Fruit fly (Drosophila melanogaster): ENCODE data around the gene CG14204.

Gene CG14204

dm6 chrX:19604997-19605396 is 21.6 kb downstream of the CG14204 start, which contains the start of gene CG14207 (continued):
- TF ChIP-seq BEAF-32 (GFP tag; optimal IDR thresholded peaks at IDR 0.05) (peak; percentile 61), CG7271 (tag; optimal IDR thresholded peaks at IDR 0.05) (no peak), CG6813 (GFP tag; optimal IDR thresholded peaks at IDR 0.05) (no peak), Tbp (GFP tag; optimal IDR thresholded peaks at IDR 0.05) (no peak), CG17361 (GFP tag; IDR thresholded peaks at IDR 0.05) (0 out of 3 replicates have a peak, but pooled peaks have one; percentile 19), CG5180 (GFP tag; optimal IDR thresholded peaks at IDR 0.05) (peak; percentile 12), CG13296 (GFP tag; optimal IDR thresholded peaks at IDR 0.05) (peak; percentile 40), CG1832 (GFP tag; optimal IDR thresholded peaks at IDR 0.05) (no peak), CG8290 (GFP tag; optimal IDR thresholded peaks at IDR 0.05) (no peak), CG8290 (tag; optimal IDR thresholded peaks at IDR 0.05) (peak in 1 of 2 experiments; percentile 63), NFAT (GFP tag; IDR thresholded peaks at IDR 0.05) (peak; percentile 23; the same call in 1 of the 2 replicates), pnt (GFP tag; optimal IDR thresholded peaks at IDR 0.05) (no peak), MTF-1 (GFP tag; optimal IDR thresholded peaks at IDR 0.05; ENCODE audit: borderline replicate concordance) (peak; percentile 9), hth (optimal IDR thresholded peaks at IDR 0.05) (no peak), psq (GFP tag; optimal IDR thresholded peaks at IDR 0.05) (no peak), eyg (GFP tag; optimal IDR thresholded peaks at IDR 0.05) (peak; percentile 8), ro (GFP tag; IDR thresholded peaks at IDR 0.05) (no peak), CG10565 (GFP tag; optimal IDR thresholded peaks at IDR 0.05) (no peak), CG14860 (GFP tag; IDR thresholded peaks at IDR 0.05; ENCODE audit: partially characterized antibody) (peak; percentile 68), ssp (GFP tag; IDR thresholded peaks at IDR 0.05) (no peak), CG32532 (GFP tag; IDR thresholded peaks at IDR 0.05) (peak; percentile 9; the same call in 1 of the 2 replicates), CG1233 (GFP tag; optimal IDR thresholded peaks at IDR 0.05) (no peak), ems (GFP tag; optimal IDR thresholded peaks at IDR 0.05) (peak; percentile 5), Blimp-1 (GFP tag; optimal IDR thresholded peaks at IDR 0.05) (no peak), CG12071 (GFP tag; optimal IDR thresholded peaks at IDR 0.05) (peak; percentile 36), CG10366 (GFP tag; IDR thresholded peaks at IDR 0.05) (no peak), CG34224 (GFP tag; IDR thresholded peaks at IDR 0.05; ENCODE audit: partially characterized antibody) (peak; percentile 73), ranshi (GFP tag; IDR thresholded peaks at IDR 0.05) (no peak), Sin3A (optimal IDR thresholded peaks at IDR 0.05) (no peak), dan (GFP tag; IDR thresholded peaks at IDR 0.05) (no peak), tna (GFP tag; IDR thresholded peaks at IDR 0.05; ENCODE audit: partially characterized antibody) (peak; percentile 88), Usf (GFP tag; optimal IDR thresholded peaks at IDR 0.05) (no peak), Antp (GFP tag; optimal IDR thresholded peaks at IDR 0.05) (no peak), tap (tag; optimal IDR thresholded peaks at IDR 0.05) (no peak), CG10321 (GFP tag; IDR thresholded peaks at IDR 0.05) (no peak), CG33557 (GFP tag; optimal IDR thresholded peaks at IDR 0.05) (no peak), CG13287 (GFP tag; IDR thresholded peaks at IDR 0.05; ENCODE audit: partially characterized antibody) (peak; percentile 80), jumu (GFP tag; optimal IDR thresholded peaks at IDR 0.05) (no peak), mirr (GFP tag; optimal IDR thresholded peaks at IDR 0.05) (peak; percentile 8), Fer3 (tag; optimal IDR thresholded peaks at IDR 0.05) (peak; percentile 36), Hand (GFP tag; optimal IDR thresholded peaks at IDR 0.05) (peak; percentile 48), CG7357 (GFP tag; IDR thresholded peaks at IDR 0.05) (no peak), HmgD (GFP tag; optimal IDR thresholded peaks at IDR 0.05) (no peak), dati (GFP tag; IDR thresholded peaks at IDR 0.05) (no peak), CG2678 (tag; optimal IDR thresholded peaks at IDR 0.05) (no peak), CG11093 (GFP tag; IDR thresholded peaks at IDR 0.05) (no peak), CG5245 (GFP tag; optimal IDR thresholded peaks at IDR 0.05) (no peak), al (GFP tag; IDR thresholded peaks at IDR 0.05) (no peak), Trl (optimal IDR thresholded peaks at IDR 0.05) (no peak), Trl (GFP tag; optimal IDR thresholded peaks at IDR 0.05) (peak; percentile 7), CG17612 (GFP tag; IDR thresholded peaks at IDR 0.05) (no peak), lmd (GFP tag; IDR thresholded peaks at IDR 0.05) (no peak), Ada2b (GFP tag; IDR thresholded peaks at IDR 0.05) (no peak)
